Worm (Caenorhabditis elegans) whole organism, L1 larva: ENCODE data around the gene fbxa-75.

Experiments
- C16A3.4 ChIP-seq: fragments of 150-350 bp; optimal IDR thresholded peaks from 2 replicates; lab custom pipeline; 2014; ENCODE audit warnings: missing biosample characterization, missing genetic modification characterization
- ama-1 ChIP-seq: fragments of 150-350 bp; optimal IDR thresholded peaks from 2 replicates; lab custom pipeline; 2014
- dpl-1 ChIP-seq, 3 experiments: fragments of 150-350 bp in 2 of 3; sonication (generic microtip) in 1 of 3; optimal IDR thresholded peaks; 2 replicates each; lab custom pipeline; 2014 to 2017; ENCODE audit warnings: missing biosample characterization in 3 of 3, missing genetic modification characterization in 3 of 3, missing genetic modification reagents in 3 of 3
- isw-1 ChIP-seq: fragments of 200-800 bp; sonication (Bioruptor generic); IDR thresholded peaks from 2 replicates; pipeline ENCODE4 v1.3.6; 2022; ENCODE audit warnings: missing genetic modification characterization, missing compliant biosample characterization
- lin-15B ChIP-seq: fragments of 150-350 bp; sonication (generic microtip); optimal IDR thresholded peaks from 3 replicates; lab custom pipeline; 2014; ENCODE audit warnings: missing biosample characterization, missing genetic modification characterization
- lir-3 ChIP-seq: sonication (generic microtip); optimal IDR thresholded peaks from 2 replicates; lab custom pipeline; 2016; ENCODE audit warnings: mild to moderate bottlenecking, missing genetic modification characterization, moderate library complexity, missing compliant biosample characterization; ENCODE audit not compliant: poor library complexity
- nhr-12 ChIP-seq: sonication (generic microtip); optimal IDR thresholded peaks from 2 replicates; lab custom pipeline; 2017; ENCODE audit warnings: missing biosample characterization, missing genetic modification characterization
- nhr-237 ChIP-seq: fragments of 150-350 bp; optimal IDR thresholded peaks from 2 replicates; lab custom pipeline; 2014; ENCODE audit warnings: missing biosample characterization, missing genetic modification characterization
- sox-4 ChIP-seq: sonication (generic microtip); optimal IDR thresholded peaks from 2 replicates; lab custom pipeline; 2016; ENCODE audit warnings: missing genetic modification characterization, missing compliant biosample characterization
- unc-130 ChIP-seq: fragments of 150-350 bp; optimal IDR thresholded peaks from 2 replicates; lab custom pipeline; 2017; ENCODE audit warnings: missing biosample characterization, missing genetic modification characterization, inconsistent platforms

ce11 chrIII:1303414-1303813 is at the start of gene fbxa-75:
- TF ChIP-seq unc-130 = no peak
- no peak for TF ChIP-seq ama-1 (lab: Kevin White, UChicago)
- no peak for TF ChIP-seq nhr-12 (tag; lab: Kevin White, UChicago)
- TF ChIP-seq dpl-1 (GFP tag; optimal IDR thresholded peaks at IDR 0.05; lab: Kevin White, UChicago) = no peak
- no peak for TF ChIP-seq lir-3 (tag; lab: Kevin White, UChicago)
- TF ChIP-seq sox-4 (tag; lab: Kevin White, UChicago) = no peak
- TF ChIP-seq nhr-237 (tag; lab: Kevin White, UChicago) = no peak
- TF ChIP-seq C16A3.4 (tag; lab: Kevin White, UChicago) = no peak
- no peak for TF ChIP-seq lin-15B
- TF ChIP-seq isw-1 = no peak
